Worm (Caenorhabditis elegans) whole organism, L2 larva: ENCODE results near the gene Y66D12A.6.

Source experiments
- ama-1 ChIP-seq: fragments of 150-350 bp; optimal IDR thresholded peaks from 2 replicates; lab custom pipeline; 2018; ENCODE audit warnings: inconsistent platforms
- unc-62 ChIP-seq: fragments of 150-350 bp; optimal IDR thresholded peaks from 2 replicates; lab custom pipeline; 2014; ENCODE audit warnings: missing biosample characterization, missing genetic modification reagents, missing genetic modification characterization
- zag-1 ChIP-seq: fragments of 150-350 bp; optimal IDR thresholded peaks from 2 replicates; lab custom pipeline; 2014; ENCODE audit warnings: missing biosample characterization, missing genetic modification characterization

ce11 chrIII:11558251-11558650, 23.0 kb downstream of the Y66D12A.6 start:
- no peak for TF ChIP-seq ama-1
- no peak for TF ChIP-seq zag-1 (tag; lab: Kevin White, UChicago)
- no peak for TF ChIP-seq unc-62 (GFP tag; lab: Kevin White, UChicago)
